Fruit fly (Drosophila melanogaster) whole organism, adult: ENCODE results near the gene Atg12.
A peak's percentile ranks its signal among the peaks of the same experiment; 100 is the strongest.

ENCODE experiments used
- CG11617 ChIP-seq: fragments of 200-800 bp; sonication (Bioruptor generic); optimal IDR thresholded peaks from 2 replicates; lab custom pipeline; 2017; ENCODE audit warnings: mild to moderate bottlenecking, missing biosample characterization, missing genetic modification reagents, missing genetic modification characterization
- CG12768 ChIP-seq: fragments of 200-800 bp; sonication (Bioruptor generic); optimal IDR thresholded peaks from 2 replicates; lab custom pipeline; 2017; ENCODE audit warnings: missing biosample characterization, missing genetic modification characterization, mild to moderate bottlenecking, moderate library complexity, missing genetic modification reagents
- CG14711 ChIP-seq: fragments of 200-800 bp; sonication (Bioruptor generic); optimal IDR thresholded peaks from 2 replicates; lab custom pipeline; 2018; ENCODE audit warnings: missing biosample characterization, mild to moderate bottlenecking, missing genetic modification characterization, moderate library complexity
- CG1620 ChIP-seq: fragments of 200-800 bp; sonication (Bioruptor generic); optimal IDR thresholded peaks from 2 replicates; lab custom pipeline; 2016; ENCODE audit warnings: missing biosample characterization, missing genetic modification characterization
- CG33017 ChIP-seq: fragments of 200-800 bp; sonication (Bioruptor generic); optimal IDR thresholded peaks from 2 replicates; lab custom pipeline; 2018; ENCODE audit warnings: missing biosample characterization, mild to moderate bottlenecking, missing genetic modification characterization, moderate library complexity
- CG5204 ChIP-seq: fragments of 200-800 bp; sonication (Bioruptor generic); optimal IDR thresholded peaks from 2 replicates; lab custom pipeline; 2016; ENCODE audit warnings: missing biosample characterization, missing genetic modification characterization
- CG7045 ChIP-seq: fragments of 200-800 bp; sonication (Bioruptor generic); optimal IDR thresholded peaks from 2 replicates; lab custom pipeline; 2017; ENCODE audit warnings: missing biosample characterization, mild to moderate bottlenecking, missing genetic modification characterization
- CG7101 ChIP-seq: fragments of 200-800 bp; sonication (Bioruptor generic); optimal IDR thresholded peaks from 2 replicates; lab custom pipeline; 2018; ENCODE audit warnings: missing biosample characterization, mild to moderate bottlenecking, missing genetic modification characterization, moderate library complexity
- Clk ChIP-seq: fragments of 200-800 bp; sonication (Bioruptor generic); optimal IDR thresholded peaks from 2 replicates; lab custom pipeline; 2017; ENCODE audit warnings: missing biosample characterization, missing genetic modification characterization
- Crg-1 ChIP-seq: fragments of 200-800 bp; sonication (Bioruptor generic); optimal IDR thresholded peaks from 2 replicates; lab custom pipeline; 2016; ENCODE audit warnings: missing biosample characterization, missing genetic modification characterization
- Hr96 ChIP-seq: fragments of 200-800 bp; sonication (Bioruptor generic); optimal IDR thresholded peaks from 2 replicates; lab custom pipeline; 2016; ENCODE audit warnings: missing biosample characterization, missing genetic modification characterization
- Mnt ChIP-seq: fragments of 200-800 bp; sonication (Bioruptor generic); optimal IDR thresholded peaks from 2 replicates; lab custom pipeline; 2016; ENCODE audit warnings: missing biosample characterization, mild to moderate bottlenecking, missing genetic modification characterization
- bab1 ChIP-seq: fragments of 200-800 bp; sonication (Bioruptor generic); optimal IDR thresholded peaks from 3 replicates; lab custom pipeline; 2019; ENCODE audit warnings: missing biosample characterization, mild to moderate bottlenecking, missing genetic modification characterization, moderate library complexity
- cic ChIP-seq: fragments of 200-800 bp; sonication (Bioruptor generic); optimal IDR thresholded peaks from 2 replicates; lab custom pipeline; 2017; ENCODE audit warnings: missing biosample characterization, mild to moderate bottlenecking, missing genetic modification characterization, moderate library complexity
- cnc ChIP-seq, 2 experiments: fragments of >200 bp; optimal IDR thresholded peaks; 2 replicates each; lab custom pipeline; 2017
- kay ChIP-seq: fragments of 200-800 bp; sonication (Bioruptor generic); peaks from one replicate; lab custom pipeline; 2016; ENCODE audit warnings: missing biosample characterization, missing genetic modification characterization, borderline replicate concordance
- ovo ChIP-seq: fragments of 200-800 bp; sonication (Bioruptor generic); optimal IDR thresholded peaks from 2 replicates; lab custom pipeline; 2016; ENCODE audit warnings: missing biosample characterization, missing genetic modification characterization
- pad ChIP-seq: fragments of 200-800 bp; sonication (Bioruptor generic); optimal IDR thresholded peaks from 3 replicates; lab custom pipeline; 2017; ENCODE audit warnings: missing biosample characterization, missing genetic modification characterization, mild to moderate bottlenecking, moderate library complexity, missing genetic modification reagents
- tj ChIP-seq: fragments of 200-800 bp; sonication (Bioruptor generic); optimal IDR thresholded peaks from 3 replicates; lab custom pipeline; 2017; ENCODE audit warnings: missing biosample characterization, mild to moderate bottlenecking, missing genetic modification characterization, moderate library complexity
- toe ChIP-seq: fragments of 200-800 bp; sonication (Bioruptor generic); optimal IDR thresholded peaks from 2 replicates; lab custom pipeline; 2016; ENCODE audit warnings: missing biosample characterization, missing genetic modification characterization

Gene Atg12

DNA sequence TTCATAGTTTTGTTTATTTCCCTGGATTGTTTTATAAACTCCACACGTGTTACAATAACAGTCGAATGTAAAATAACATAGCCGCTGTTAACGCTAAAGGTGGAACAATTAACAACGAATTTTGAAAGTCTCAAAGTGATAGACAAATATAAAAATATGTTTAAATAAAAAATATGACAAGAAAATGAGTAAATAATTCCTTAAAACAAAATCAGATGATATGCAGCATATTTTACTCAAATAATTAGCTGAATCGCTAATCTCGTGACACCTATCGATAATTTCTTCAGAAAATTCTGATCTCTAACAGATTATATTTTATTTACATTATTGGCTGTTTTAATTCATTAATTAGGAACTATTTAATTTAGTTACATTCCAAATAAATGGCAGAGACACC lies at the start of gene Atg12, which contains the start of gene CG5645:
TSS of gene Atg12 (plus strand) at position 338 of the 400 bp plus-strand sequence.
TSS of gene CG5645 (minus strand) at position 77 of the 400 bp plus-strand sequence.
- TF ChIP-seq CG14711 (tag; lab: Kevin White, UChicago) (peak; percentile 84), tj (GFP tag; lab: Kevin White, UChicago) (peak; percentile 46), CG7101 (tag; lab: Kevin White, UChicago) (peak; percentile 83), CG12768 (GFP tag; lab: Kevin White, UChicago) (peak; percentile 67), CG1620 (GFP tag; lab: Kevin White, UChicago) (peak; percentile 51), CG33017 (peak; percentile 55), cic (no peak), toe (peak; percentile 50), Clk (GFP tag; lab: Kevin White, UChicago) (peak; percentile 1), pad (GFP tag; lab: Kevin White, UChicago) (peak; percentile 4), CG7045 (GFP tag; lab: Kevin White, UChicago) (peak; percentile 74), Mnt (peak; percentile 75), CG5204 (no peak), ovo (GFP tag; lab: Kevin White, UChicago) (no peak), kay (GFP tag; lab: Kevin White, UChicago) (no peak), Hr96 (GFP tag; lab: Kevin White, UChicago) (peak; percentile 24), bab1 (GFP tag; lab: Kevin White, UChicago) (peak; percentile 93), cnc (optimal IDR thresholded peaks at IDR 0.05; lab: Kevin White, UChicago) (no peak), Crg-1 (no peak), CG11617 (GFP tag; lab: Kevin White, UChicago) (peak; percentile 68)

DNA sequence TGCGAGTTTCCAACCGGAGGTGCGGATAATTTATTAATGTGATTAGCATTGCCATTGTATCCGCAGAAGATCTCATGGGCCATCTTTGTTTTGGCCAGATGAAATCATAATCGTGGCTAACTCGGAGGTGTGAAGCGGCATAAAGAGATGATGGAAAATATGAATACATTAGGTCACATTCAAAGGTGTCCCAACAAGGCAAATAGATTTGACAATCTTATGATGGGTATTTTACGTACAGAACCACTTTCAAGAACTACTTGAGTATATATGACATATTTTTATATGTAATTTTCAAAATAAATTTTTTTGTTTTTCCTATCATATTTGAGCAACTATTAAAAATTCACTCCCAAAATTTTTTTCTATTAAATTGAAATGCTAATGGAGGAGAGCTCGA lies 48.4 kb upstream of the Atg12 start, which contains the start of gene CG17154:
TSS of gene CG17154 (plus strand) at position 301 of the 400 bp plus-strand sequence.
- TF ChIP-seq CG7045 (GFP tag; lab: Kevin White, UChicago), result no peak
- TF ChIP-seq CG5204, result no peak
- no peak for TF ChIP-seq CG7101 (tag; lab: Kevin White, UChicago)
- peak; percentile 37 for TF ChIP-seq kay (GFP tag; lab: Kevin White, UChicago)

DNA sequence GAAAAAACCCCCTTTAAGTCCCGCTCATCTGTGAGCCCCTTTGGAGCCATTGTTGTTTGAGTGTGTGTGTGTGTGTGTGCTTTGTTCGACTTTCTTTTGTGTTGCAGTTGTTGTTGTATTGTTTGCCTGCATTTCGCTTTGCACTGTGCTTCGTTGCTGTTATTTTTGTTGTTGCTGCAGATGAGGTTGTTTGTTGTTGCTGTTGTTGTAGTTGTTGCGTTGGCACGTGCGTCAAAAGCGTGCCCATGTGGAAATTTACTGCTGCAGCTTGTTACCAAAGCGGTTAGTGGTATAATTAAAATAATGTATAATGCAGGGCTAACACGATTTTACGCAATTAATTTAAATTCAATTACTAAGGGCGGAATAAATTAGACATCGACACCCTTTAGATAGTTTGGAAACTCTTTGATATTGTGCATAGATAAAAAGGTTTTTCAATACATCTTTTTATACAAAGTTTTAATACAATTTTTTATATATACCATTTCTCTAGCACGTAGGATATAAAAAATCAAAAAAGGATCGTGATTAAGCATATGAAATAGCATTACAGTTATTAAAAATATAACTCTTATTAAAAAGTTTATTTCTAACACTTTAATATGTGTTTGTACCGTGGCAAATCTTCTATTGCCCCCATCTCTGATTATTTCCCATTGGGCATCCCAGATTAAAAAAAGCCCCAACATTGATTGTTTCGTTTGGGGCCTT lies 46.4 kb upstream of the Atg12 start:
- TF ChIP-seq CG14711 (tag; lab: Kevin White, UChicago) (no peak), pad (GFP tag; lab: Kevin White, UChicago) (peak; percentile 55)

DNA sequence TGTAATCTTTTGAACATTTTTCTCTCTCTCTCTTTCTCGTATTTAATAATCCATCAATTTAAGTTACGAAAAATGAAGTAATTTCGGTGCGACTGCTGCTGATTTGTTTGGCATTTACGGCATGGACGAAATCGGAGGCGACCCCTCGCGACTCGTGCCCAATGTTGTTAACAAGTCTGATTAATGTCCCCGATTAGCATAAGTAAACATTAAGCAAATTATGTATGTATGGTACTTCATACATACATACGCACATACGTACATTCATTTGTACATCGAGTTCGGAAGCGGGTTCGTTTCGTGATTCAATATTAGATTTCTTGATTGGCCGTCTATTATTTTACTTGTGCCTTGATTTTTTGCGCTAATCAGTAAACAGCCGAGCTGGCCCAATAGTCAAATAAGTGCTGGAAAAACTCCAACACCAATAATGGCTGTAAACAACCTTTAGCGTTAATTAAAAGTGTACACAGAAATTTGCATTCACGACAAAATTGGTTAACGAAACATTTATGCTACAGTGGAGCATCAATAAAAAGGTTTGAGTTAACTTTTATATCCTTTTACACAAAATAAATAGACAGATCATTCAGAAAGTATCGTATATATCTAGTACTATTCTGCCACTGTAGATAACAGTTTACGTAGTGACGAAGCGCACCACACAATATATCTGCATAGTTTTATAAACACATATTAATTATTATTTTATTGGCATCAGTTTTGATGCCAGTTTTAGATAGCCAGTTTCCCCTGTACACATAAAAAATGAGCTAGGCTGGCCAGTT lies 45.7 kb upstream of the Atg12 start:
- TF ChIP-seq CG11617 (GFP tag; lab: Kevin White, UChicago) (no peak), Hr96 (GFP tag; lab: Kevin White, UChicago) (no peak), CG7045 (GFP tag; lab: Kevin White, UChicago) (no peak), Clk (GFP tag; lab: Kevin White, UChicago) (no peak), CG33017 (no peak), CG5204 (no peak), toe (no peak), Mnt (no peak), bab1 (GFP tag; lab: Kevin White, UChicago) (peak; percentile 66), CG7101 (tag; lab: Kevin White, UChicago) (no peak), cic (no peak), pad (GFP tag; lab: Kevin White, UChicago) (peak; percentile 21), kay (GFP tag; lab: Kevin White, UChicago) (no peak), ovo (GFP tag; lab: Kevin White, UChicago) (no peak), Crg-1 (no peak), CG12768 (GFP tag; lab: Kevin White, UChicago) (no peak), CG14711 (tag; lab: Kevin White, UChicago) (no peak), tj (GFP tag; lab: Kevin White, UChicago) (peak; percentile 81), cnc (optimal IDR thresholded peaks at IDR 0.05; lab: Kevin White, UChicago) (no peak)

DNA sequence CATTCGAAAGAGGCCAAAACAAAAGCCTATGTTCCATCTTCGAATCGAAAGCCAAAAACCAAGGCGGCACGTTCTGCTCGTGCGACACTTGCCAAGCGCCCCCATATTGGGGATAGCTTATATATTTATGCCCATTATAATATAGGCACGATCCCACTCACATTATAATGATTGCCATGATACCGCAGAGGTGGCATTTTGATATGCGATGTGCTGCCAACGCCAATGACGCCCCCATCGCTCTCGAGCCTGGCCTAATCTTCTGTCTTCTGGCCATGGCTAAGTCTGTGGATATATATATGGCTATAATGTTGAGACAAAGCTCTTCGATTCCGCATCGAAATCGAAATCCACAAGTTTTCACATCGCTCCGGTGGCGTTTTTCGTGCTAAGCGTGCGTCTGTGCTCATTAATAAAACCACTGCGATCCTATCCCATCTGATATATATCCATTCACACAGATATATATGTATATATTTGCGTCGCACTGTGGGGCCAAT lies 43.9 kb upstream of the Atg12 start:
- peak; percentile 19 for TF ChIP-seq tj (GFP tag; lab: Kevin White, UChicago)
- TF ChIP-seq CG33017, result no peak
- TF ChIP-seq bab1 (GFP tag; lab: Kevin White, UChicago), result no peak
- no peak for TF ChIP-seq cic
- no peak for TF ChIP-seq Hr96 (GFP tag; lab: Kevin White, UChicago)
- TF ChIP-seq pad (GFP tag; lab: Kevin White, UChicago), result no peak
- TF ChIP-seq CG7045 (GFP tag; lab: Kevin White, UChicago), result no peak

DNA sequence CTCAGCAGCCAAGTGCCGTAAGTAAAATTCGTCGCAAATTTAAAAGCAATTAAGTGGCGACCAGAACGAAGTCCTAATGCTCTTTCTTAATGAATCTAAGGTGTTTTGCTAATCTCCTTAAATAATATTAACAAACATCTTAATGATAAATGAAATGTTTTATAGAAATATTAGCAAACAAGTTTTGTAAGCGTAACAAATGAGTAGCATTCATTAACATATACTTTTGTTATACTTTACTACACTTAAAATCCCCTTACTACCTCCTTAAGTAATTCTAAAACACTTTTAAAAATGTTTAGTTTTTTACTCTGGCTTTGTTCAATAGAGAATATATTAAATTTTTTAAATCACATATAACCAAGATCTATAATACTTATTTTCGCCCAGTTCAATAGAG lies 40.8 kb upstream of the Atg12 start:
- TF ChIP-seq CG11617 (GFP tag; lab: Kevin White, UChicago) (no peak), CG1620 (GFP tag; lab: Kevin White, UChicago) (no peak), cic (no peak), CG7101 (tag; lab: Kevin White, UChicago) (no peak), Clk (GFP tag; lab: Kevin White, UChicago) (no peak), toe (no peak), CG7045 (GFP tag; lab: Kevin White, UChicago) (no peak), Crg-1 (no peak), ovo (GFP tag; lab: Kevin White, UChicago) (no peak), bab1 (GFP tag; lab: Kevin White, UChicago) (no peak), CG14711 (tag; lab: Kevin White, UChicago) (no peak)
